Worm (Caenorhabditis elegans): ENCODE measurements around the gene snt-2.

DNA sequence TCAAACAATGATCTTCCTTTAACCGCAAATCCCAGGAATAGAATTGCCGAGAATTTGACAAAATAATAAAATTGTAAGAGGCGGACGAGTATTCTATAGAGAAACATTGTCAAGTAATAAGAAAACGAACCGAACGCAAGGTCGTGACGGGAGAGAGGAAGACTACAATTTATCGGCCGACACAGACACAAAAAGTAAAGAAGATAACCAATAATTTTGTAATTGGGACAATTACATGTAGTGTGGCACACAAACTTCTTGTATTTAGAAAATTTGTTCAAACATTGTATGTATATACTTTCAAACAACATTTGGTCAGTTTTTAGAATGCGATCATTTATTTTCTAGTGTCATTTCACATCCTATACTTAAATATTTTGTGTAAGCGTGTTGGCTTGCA, 38.4 kb upstream of the snt-2 start, which contains the start of gene ceeh-1:
- TF ChIP-seq ztf-29 (GFP tag; IDR thresholded peaks at IDR 0.05) (no peak), med-1 (GFP tag; optimal IDR thresholded peaks at IDR 0.05; ENCODE audit: insufficient read depth) (no peak), tab-1 (GFP tag; IDR thresholded peaks at IDR 0.05) (no peak), cog-1 (tag; optimal IDR thresholded peaks at IDR 0.05) (no peak), T22C8.4 (GFP tag; IDR thresholded peaks at IDR 0.05) (no peak), klf-2 (GFP tag; conservative IDR thresholded peaks at IDR 0.05) (no peak), ztf-23 (GFP tag; IDR thresholded peaks at IDR 0.05) (no peak)
